Worm (Caenorhabditis elegans) whole organism, midembryonic: Measurements from ENCODE around the gene try-14.

ENCODE experiments used
- T22C8.4 ChIP-seq: fragments of 200-800 bp; sonication (Bioruptor generic); IDR thresholded peaks from 2 replicates; pipeline ENCODE4 v1.3.6; 2022; ENCODE audit warnings: missing genetic modification characterization, missing compliant biosample characterization
- cog-1 ChIP-seq: sonication (generic microtip); optimal IDR thresholded peaks from 2 replicates; lab custom pipeline; 2016; ENCODE audit warnings: missing genetic modification characterization, missing compliant biosample characterization
- flt-1 ChIP-seq: fragments of 200-800 bp; sonication (Bioruptor generic); IDR thresholded peaks from 2 replicates; pipeline ENCODE4 v1.3.6; 2022; ENCODE audit warnings: missing genetic modification characterization, missing compliant biosample characterization
- klf-2 ChIP-seq: fragments of 200-800 bp; sonication (Bioruptor generic); conservative IDR thresholded peaks from 2 replicates; pipeline ENCODE4 v1.3.6; 2022; ENCODE audit warnings: missing genetic modification reagents, missing genetic modification characterization, missing compliant biosample characterization
- med-1 ChIP-seq: sonication (generic microtip); optimal IDR thresholded peaks from 2 replicates; lab custom pipeline; 2017; ENCODE audit warnings: missing genetic modification characterization, mild to moderate bottlenecking, missing compliant biosample characterization, antibody characterized with exemption, missing genetic modification reagents; ENCODE audit not compliant: insufficient read depth
- ref-1 ChIP-seq: fragments of 200-800 bp; sonication (Bioruptor generic); conservative IDR thresholded peaks from 2 replicates; pipeline ENCODE4 v1.3.6; 2022; ENCODE audit warnings: missing genetic modification reagents, missing genetic modification characterization, missing compliant biosample characterization
- tab-1 ChIP-seq: fragments of 200-800 bp; sonication (Bioruptor generic); IDR thresholded peaks from 2 replicates; pipeline ENCODE4 v1.3.6; 2022; ENCODE audit warnings: missing genetic modification characterization, missing compliant biosample characterization
- ztf-23 ChIP-seq: fragments of 200-800 bp; sonication (Bioruptor generic); IDR thresholded peaks from 2 replicates; pipeline ENCODE4 v1.3.6; 2022; ENCODE audit warnings: missing genetic modification reagents, missing genetic modification characterization, missing compliant biosample characterization
- ztf-29 ChIP-seq: fragments of 200-800 bp; sonication (Bioruptor generic); IDR thresholded peaks from 2 replicates; pipeline ENCODE4 v1.3.6; 2022; ENCODE audit warnings: missing genetic modification reagents, missing genetic modification characterization, missing compliant biosample characterization

ce11 chrX:7495491-7495890 is at the start of gene try-14:
- TF ChIP-seq med-1 (GFP tag; lab: Kevin White, UChicago), result no peak
- no peak for TF ChIP-seq ztf-29 (GFP tag; lab: Robert Waterston, UW)
- TF ChIP-seq T22C8.4 (GFP tag; lab: Robert Waterston, UW), result no peak
- TF ChIP-seq flt-1, result no peak
- TF ChIP-seq cog-1, result no peak
- no peak for TF ChIP-seq ztf-23 (GFP tag; lab: Robert Waterston, UW)
- TF ChIP-seq ref-1 (GFP tag; lab: Robert Waterston, UW), result no peak
- no peak for TF ChIP-seq tab-1 (GFP tag; lab: Robert Waterston, UW)
- TF ChIP-seq klf-2 (GFP tag; lab: Robert Waterston, UW), result no peak
